Worm (Caenorhabditis elegans): ENCODE measurements around the gene Y19D2B.1.

DNA sequence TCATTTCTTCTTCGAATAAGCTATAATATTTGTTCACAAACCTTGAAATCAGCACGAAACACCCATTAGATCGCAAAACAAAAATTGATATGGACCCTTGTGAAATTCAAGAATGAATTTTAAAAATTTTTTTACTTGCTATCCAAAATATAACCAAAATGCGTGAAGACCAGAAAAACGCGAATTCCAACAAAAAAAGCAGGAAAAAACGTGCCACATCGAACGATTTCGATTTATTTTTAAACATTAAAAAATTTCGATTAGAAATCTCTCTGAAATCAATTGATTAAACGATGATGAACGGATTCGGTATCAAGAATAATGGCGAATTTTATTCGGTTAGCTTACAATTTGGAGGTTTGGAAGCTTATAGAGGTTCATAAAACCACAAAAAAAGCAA, 24.5 kb upstream of the Y19D2B.1 start, which contains the start of the genes tceb-3 and gskl-1:
- TF ChIP-seq ztf-29 (GFP tag; IDR thresholded peaks at IDR 0.05) (no peak), ref-1 (GFP tag; conservative IDR thresholded peaks at IDR 0.05) (no peak), ztf-23 (GFP tag; IDR thresholded peaks at IDR 0.05) (no peak), klf-2 (GFP tag; conservative IDR thresholded peaks at IDR 0.05) (no peak), tab-1 (GFP tag; IDR thresholded peaks at IDR 0.05) (no peak), flt-1 (GFP tag; IDR thresholded peaks at IDR 0.05) (no peak)

Data from whole organism, midembryonic.